Fruit fly (Drosophila melanogaster) S2 (cell line): ENCODE results near the gene Polr1B.

Experiments
- CG8478 ChIP-seq: fragments of >200 bp; optimal IDR thresholded peaks from 2 replicates; lab custom pipeline; 2018
- CTCF ChIP-seq, 2 experiments: fragments of >200 bp; optimal IDR thresholded peaks; 2 replicates each; lab custom pipeline; 2018

The Polr1B gene

DNA sequence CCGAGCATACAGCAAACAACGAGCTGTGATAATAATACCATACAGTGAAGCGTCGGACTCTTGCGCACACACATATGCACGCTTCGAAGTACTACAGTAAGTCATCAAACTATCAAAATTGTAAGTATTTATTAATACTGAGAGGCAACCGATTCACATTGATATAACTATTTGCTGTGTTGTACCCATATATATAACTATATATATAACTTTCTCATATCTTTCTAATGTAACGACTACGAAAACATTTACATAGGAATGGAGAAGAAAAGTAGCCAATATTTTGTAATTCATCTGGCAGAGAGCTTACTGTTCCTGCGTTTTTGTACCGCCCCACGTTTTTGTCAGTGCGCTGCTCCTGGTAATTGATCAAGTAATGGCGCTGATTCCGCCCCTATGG, 8.8 kb downstream of the Polr1B start:
- no peak for TF ChIP-seq CG8478 (lab: Kevin White, UChicago)
- TF ChIP-seq CTCF (optimal IDR thresholded peaks at IDR 0.05; lab: Kevin White, UChicago), result no peak

DNA sequence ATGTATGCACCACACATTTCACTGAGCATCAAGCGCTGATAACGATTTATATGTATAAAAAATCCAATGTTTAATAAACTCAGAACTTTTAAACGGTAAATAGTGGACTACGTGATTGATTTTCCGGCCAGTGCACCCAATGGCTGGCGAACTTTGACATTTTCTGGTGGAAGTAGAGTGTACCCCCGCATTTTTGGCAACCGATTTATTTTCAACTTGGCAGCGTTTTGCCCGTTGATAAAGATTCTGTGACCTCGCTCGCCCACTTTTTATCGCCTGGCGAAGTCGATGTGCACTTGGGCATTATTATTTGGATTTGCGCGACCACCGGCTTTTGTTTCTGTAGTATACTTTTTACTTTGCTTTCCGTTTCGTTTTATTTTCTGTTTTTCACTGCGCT, 9.8 kb downstream of the Polr1B start:
- no peak for TF ChIP-seq CTCF (optimal IDR thresholded peaks at IDR 0.05; lab: Kevin White, UChicago)
- no peak for TF ChIP-seq CG8478 (lab: Kevin White, UChicago)

DNA sequence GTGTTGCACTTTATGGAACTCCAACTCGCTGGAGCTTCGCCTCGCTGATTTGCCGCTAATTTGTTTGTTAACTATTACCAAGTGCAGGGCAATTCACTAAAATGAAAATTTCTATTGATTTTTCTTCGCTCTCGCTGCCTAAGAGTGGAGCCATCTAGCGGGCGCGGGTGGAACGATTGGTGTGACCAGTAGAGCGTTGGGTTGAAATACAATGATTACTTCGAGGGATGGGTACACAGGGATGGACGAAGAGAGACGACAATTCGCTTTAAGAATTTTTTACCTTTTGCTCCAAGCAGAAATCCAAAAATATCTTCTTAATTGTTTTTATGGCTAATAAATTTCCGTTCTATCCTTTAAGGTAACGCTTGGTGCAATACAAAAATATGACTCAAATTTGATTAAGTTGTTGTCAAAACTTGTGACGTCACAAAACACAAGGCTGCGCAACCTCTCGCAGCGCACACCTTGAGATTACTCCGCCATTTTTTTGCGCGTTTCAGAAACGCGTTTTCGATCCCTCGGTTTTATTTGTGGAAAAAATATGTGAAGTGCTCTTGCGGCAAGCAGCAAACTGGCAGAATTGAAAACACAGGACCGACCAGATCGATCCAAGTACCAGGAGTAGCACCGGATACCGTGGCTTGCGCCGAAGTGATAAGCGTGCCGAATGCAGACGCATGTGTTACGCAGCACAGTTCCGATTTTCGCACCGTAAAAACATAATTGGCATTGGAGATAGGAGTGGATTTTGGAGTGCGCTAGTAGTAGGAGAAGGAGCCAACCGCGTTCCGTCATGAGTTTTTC, 10.7 kb downstream of the Polr1B start, which contains the start of the genes AP-2alpha and ebi:
TSS of gene AP-2alpha (minus strand) at position 185 of the 807 bp plus-strand sequence.
TSS of gene ebi (plus strand) at position 475 of the 807 bp plus-strand sequence.
- peak; percentile 89 for TF ChIP-seq CTCF (optimal IDR thresholded peaks at IDR 0.05; lab: Kevin White, UChicago)
- no peak for TF ChIP-seq CG8478 (lab: Kevin White, UChicago)

DNA sequence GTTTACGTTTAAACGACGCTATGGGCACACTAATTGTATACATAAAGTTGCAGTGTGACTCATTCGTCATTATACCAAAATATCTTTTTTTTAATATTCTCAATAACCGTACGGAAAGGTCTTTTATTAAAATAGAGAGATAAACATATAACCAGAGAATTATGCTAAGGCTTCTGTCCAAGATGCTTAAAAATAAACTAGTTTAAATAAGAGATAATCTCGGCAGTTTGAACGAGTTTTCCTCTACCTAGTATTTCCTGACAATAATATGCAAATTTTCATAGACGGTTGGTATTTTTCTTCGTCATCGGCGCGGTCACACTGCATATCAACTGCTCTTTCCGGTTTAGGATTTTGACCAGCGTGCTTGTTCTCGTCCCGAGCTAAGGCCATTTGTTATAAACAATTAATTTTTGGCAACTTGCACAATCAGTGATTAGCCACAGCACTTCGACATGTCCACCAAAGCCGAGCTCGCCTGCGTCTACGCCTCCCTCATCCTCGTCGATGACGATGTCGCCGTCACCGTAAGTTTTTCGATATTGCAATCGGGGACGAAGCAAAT, 15.6 kb downstream of the Polr1B start, which contains the start of the genes CG13690 and RpLP1:
TSS of gene CG13690 (minus strand) at position 33 of the 565 bp plus-strand sequence.
TSS of gene RpLP1 (plus strand) at position 333 of the 565 bp plus-strand sequence.
- TF ChIP-seq CG8478 (lab: Kevin White, UChicago), result no peak
- peak in 1 of 2 experiments; percentile 9 for TF ChIP-seq CTCF (optimal IDR thresholded peaks at IDR 0.05; lab: Kevin White, UChicago)

DNA sequence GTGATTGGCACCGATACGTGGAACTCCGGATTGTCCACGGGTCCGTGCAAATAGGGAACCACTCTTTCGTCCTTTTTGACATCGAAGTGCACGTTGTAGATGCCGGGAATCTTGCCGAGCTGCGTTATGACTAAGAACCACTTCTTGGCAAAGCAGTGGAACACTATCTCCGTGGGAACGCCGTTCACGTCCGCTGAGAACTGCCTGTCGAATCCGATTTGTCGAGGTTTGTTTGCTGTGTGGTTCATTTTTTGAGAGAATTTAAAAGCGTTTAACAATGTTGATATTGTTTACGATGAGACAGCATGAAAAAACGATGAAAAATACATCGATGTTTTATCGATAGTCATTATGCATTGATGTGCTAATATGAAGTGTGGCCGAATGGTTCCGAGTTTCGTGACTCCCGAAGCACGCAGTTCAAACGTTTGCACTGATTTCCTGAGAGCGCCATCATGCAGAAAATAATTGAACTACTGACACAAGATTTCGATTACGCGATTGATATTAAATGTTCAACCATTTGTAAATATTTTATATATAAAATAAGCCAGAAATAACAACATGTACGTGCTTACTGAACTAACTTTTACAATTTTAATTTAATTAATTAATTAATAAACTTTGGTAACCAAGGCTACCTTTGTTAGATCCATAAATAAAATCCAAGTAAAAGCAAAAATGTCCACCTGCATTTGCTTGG, 17.2 kb downstream of the Polr1B start, which contains the start of the genes CG11885 and CG13692:
TSS of gene CG11885 (minus strand) at position 332 of the 703 bp plus-strand sequence.
TSS of gene CG13692 (plus strand) at position 653 of the 703 bp plus-strand sequence.
- no peak for TF ChIP-seq CG8478 (lab: Kevin White, UChicago)
- peak; percentile 92 to 94 for TF ChIP-seq CTCF (optimal IDR thresholded peaks at IDR 0.05; lab: Kevin White, UChicago)

DNA sequence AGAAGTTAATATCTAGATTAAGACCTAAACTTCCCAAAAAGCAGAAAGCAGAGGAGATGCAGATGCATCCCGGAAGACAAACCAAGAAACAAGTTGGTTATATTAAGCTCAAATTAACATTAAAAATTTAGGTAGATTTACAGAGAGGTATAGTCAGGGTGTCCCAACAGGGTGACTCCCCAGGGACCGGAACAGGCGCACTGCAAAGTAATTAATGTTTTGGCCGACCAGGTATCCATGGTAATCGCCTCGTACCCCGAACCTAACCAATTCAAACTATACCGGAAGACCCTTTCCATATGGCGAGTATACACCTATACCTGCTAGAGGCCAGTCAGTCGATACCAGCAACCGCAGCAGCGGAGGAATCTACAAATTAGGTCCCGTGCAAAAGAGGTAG, 18.5 kb downstream of the Polr1B start, which contains the start of gene BBS8:
TSS of gene BBS8 (plus strand) at position 301 of the 400 bp plus-strand sequence.
- TF ChIP-seq CTCF (optimal IDR thresholded peaks at IDR 0.05; lab: Kevin White, UChicago) (no peak), CG8478 (lab: Kevin White, UChicago) (no peak)

DNA sequence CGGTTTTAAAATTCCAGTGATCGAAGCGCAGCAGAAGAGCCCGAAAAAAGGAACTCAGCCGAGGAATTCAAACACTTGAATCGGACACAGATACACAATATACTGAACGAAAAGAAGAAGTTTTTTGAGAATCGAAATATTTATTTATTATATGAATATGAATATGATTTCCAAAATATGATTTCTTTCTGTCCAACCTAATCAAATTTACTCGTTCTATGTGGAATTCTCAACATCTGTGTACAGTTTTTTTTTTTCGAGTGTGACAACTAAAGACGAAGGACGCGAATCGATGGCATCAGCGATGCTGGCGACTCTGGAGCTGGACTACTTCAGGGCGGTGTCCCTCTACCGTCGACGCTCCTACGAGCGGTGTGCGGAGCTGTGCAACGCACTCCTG, 19.1 kb downstream of the Polr1B start:
- TF ChIP-seq CTCF (optimal IDR thresholded peaks at IDR 0.05; lab: Kevin White, UChicago) (no peak), CG8478 (lab: Kevin White, UChicago) (no peak)

DNA sequence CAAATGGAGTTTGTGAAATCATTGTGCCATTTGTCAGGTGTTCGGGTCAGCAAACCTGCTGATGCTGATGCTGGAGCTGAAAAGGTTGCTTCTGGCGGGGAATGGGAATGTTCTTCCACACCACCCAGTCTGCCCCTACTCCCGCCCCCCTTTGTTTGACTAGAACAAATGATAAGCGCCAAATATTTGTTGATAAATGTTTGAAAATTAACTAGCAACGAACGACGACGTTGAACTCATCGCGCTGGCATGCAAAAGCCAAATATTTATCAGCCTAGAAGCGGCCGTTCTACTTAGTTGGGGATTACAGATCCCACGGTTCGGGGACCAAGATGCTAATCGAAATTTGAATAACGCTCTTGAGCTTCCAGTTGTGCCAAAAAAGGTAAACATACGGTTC, 21.4 kb downstream of the Polr1B start:
- TF ChIP-seq CTCF (optimal IDR thresholded peaks at IDR 0.05; lab: Kevin White, UChicago) (no peak), CG8478 (lab: Kevin White, UChicago) (no peak)

DNA sequence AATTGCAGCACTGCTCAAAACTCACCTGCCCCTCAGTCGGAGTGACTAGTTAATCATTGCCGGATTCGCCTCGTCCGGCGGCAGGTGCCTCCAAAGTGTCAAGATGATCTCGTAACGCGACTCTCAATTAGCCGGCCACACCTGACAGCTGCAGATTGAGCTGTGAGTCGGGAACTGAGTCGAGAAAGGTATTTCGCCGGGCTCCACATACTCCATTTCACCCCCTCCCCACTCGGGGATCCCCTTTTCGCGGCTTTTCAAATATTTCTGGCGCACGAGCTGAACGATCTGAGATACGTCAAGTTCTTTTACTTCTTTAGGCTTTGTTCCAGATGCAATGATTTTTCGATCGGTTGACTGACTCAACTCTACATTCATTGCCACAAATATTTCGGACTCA, 22.4 kb downstream of the Polr1B start:
- TF ChIP-seq CG8478 (lab: Kevin White, UChicago), result no peak
- TF ChIP-seq CTCF (optimal IDR thresholded peaks at IDR 0.05; lab: Kevin White, UChicago), result no peak

DNA sequence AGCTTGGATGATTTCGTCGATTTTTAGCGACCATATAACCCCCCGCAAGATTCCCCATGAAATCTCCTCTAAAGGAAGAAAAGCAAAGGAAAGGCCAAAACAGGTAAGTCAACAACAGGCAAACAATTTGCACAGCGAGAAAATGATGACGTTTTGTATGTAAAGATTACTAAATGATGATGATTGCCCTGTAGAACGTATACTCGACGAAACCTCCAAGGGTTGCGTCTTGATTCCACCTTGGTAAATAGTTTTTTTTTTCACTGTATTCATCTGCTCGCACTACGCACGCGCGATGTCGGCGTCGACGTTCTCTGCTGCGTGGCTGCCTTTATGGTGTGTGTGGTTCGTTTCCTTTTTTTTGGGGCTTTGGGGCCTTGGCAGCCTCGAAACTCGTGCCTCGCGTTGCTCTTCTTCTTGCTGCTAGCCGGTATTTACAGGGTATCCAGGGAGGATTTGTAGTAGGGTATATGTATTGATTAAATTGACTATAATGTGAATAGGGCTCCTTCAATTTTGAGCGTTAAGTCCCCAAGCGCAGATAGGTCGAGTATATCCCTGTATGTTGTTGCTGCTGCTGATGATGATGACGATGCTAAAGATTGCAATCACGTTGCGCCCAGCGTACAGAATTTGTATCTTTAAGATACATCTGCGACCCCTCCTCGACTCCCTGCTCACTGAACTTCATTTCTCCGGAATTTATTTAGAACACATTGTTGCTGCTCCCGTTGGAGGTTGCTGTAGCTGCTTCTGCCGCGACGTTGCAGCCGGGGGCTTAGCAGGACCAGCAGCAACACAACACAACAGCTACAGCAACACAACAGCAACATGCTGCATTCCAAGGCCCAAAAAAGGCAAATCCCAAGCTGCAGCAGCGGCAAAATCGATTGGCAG, 23.5 kb downstream of the Polr1B start:
- TF ChIP-seq CTCF (optimal IDR thresholded peaks at IDR 0.05; lab: Kevin White, UChicago) (no peak), CG8478 (lab: Kevin White, UChicago) (no peak)

DNA sequence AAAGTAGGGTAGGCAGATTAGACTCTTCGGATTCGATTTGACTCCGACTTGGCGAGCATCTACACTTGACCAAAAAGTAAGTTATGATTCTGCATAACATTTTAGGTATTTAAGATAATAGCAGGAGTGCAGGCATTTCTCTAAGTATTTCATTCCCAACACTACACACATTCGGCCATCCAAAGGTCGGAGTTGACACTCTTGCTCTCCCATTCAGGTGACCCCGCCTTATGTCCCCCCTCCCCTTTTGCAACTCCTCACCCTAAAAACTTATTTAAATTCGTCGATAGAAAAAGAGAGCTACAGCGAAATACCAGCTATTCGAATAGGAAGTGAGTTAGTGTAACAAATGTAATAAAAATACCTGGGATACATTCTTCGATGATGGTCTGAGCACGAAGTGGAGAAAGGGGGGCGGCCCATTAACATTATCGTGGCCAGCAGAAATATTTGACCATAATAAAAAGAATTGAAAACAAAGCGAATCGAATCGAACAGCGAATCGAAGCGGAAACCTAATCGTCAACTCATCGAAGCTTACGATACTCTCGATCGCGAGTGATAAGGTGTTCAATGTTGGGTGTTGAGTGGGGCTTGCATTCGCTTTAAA, 24.4 kb downstream of the Polr1B start:
- TF ChIP-seq CTCF (optimal IDR thresholded peaks at IDR 0.05; lab: Kevin White, UChicago) (no peak), CG8478 (lab: Kevin White, UChicago) (no peak)

DNA sequence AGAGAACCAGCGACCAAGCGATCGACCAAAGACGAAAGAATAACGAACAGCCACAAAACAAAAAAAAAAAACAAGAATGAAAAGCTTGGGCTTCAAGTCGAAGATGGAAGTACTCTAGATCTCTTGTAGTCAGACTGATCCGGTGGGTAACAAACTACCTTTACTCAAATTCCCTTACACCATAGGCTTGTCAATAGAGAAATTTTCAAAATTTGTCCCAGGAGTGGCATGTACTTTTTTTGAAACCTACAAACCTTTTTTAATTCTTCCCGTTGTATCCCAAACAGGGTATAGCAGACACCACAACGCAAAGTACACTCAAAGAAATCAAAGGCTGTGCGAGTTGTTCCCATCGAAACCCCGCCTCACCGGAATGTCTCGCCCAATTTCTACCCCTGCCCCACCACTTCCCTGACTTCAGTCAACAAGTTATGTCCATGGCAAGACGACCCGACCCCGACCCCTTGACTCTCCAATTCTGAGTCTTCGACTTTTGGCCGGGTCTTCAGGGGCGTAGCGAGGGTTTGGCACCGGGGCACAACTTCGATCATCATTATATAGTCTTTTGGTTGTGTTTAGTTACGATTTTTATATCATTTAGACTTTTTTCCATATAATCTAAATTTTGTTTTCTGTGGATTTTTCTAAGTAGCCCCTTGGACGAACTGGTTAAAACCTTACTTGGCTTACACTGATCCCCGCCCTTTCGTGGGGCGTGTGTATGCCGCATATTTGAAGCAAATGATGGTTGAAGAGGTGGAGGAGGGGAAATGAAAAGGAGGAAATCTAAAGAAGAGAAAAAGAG, 25.8 kb downstream of the Polr1B start:
- TF ChIP-seq CG8478 (lab: Kevin White, UChicago) (no peak), CTCF (optimal IDR thresholded peaks at IDR 0.05; lab: Kevin White, UChicago) (no peak)
